Worm (Caenorhabditis elegans): ENCODE measurements around the gene his-48.

Gene his-48

DNA sequence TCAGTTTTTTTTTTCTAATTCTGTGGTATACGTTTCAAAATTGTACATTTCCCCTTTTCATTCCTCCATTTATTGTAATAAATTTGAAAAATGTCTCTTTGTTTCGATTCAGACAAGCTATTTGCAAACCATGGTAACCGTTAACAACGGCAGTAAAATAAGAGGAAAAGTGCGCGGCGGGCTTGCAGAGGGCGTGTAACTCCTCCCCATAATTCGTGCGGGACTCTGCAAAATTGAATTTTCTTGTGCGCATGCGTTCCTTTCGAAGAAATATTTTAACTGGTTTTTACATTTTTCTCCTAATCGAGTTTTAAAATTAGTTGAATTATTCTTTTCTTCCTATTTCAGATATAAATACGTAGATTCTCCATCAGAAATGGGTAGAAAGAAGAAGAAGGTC is 13.9 kb upstream of the his-48 start, which contains the start of gene znf-207:
znf-207 (plus strand) TSS at position 349 of the 400 bp plus-strand sequence.
- no peak for TF ChIP-seq nhr-11 (tag; optimal IDR thresholded peaks at IDR 0.05)
- TF ChIP-seq F13H6.1 (tag; optimal IDR thresholded peaks at IDR 0.05) = peak; percentile 45
- no peak for TF ChIP-seq elt-4 (tag; optimal IDR thresholded peaks at IDR 0.05)
- peak; percentile 23 for TF ChIP-seq ttx-3 (tag; optimal IDR thresholded peaks at IDR 0.05)
- no peak for TF ChIP-seq dve-1 (tag; optimal IDR thresholded peaks at IDR 0.05)
- TF ChIP-seq K09A11.1 (tag; optimal IDR thresholded peaks at IDR 0.05; ENCODE audit: insufficient read depth) = peak; percentile 54
- TF ChIP-seq unc-3 (GFP tag; conservative IDR thresholded peaks at IDR 0.05) = no peak
- TF ChIP-seq unc-3 (tag; optimal IDR thresholded peaks at IDR 0.05) = peak; percentile 65
- TF ChIP-seq pax-1 (tag; optimal IDR thresholded peaks at IDR 0.05) = no peak
- no peak for TF ChIP-seq ama-1 (optimal IDR thresholded peaks at IDR 0.05)
- TF ChIP-seq ahr-1 (tag; optimal IDR thresholded peaks at IDR 0.05) = peak; percentile 8
- TF ChIP-seq gmeb-2 (tag; optimal IDR thresholded peaks at IDR 0.05) = peak; percentile 19
- TF ChIP-seq C38D4.7 (GFP tag; optimal IDR thresholded peaks at IDR 0.05) = peak; percentile 28
- TF ChIP-seq odd-2 (tag; optimal IDR thresholded peaks at IDR 0.05) = peak; percentile 13
- TF ChIP-seq ceh-48 (tag; optimal IDR thresholded peaks at IDR 0.05) = no peak
- TF ChIP-seq ceh-30 (tag; optimal IDR thresholded peaks at IDR 0.05) = no peak
- TF ChIP-seq dmd-4 (tag; optimal IDR thresholded peaks at IDR 0.05; ENCODE audit: borderline replicate concordance) = peak; percentile 45
- TF ChIP-seq hlh-6 (tag; optimal IDR thresholded peaks at IDR 0.05) = no peak
- TF ChIP-seq lim-6 (tag; optimal IDR thresholded peaks at IDR 0.05) = peak; percentile 55
- TF ChIP-seq lin-11 (tag; optimal IDR thresholded peaks at IDR 0.05) = peak; percentile 18
- TF ChIP-seq nfya-1 (tag; optimal IDR thresholded peaks at IDR 0.05) = peak; percentile 67
- TF ChIP-seq fkh-6 (tag; optimal IDR thresholded peaks at IDR 0.05) = peak; percentile 63
- TF ChIP-seq C08G9.2 (tag; optimal IDR thresholded peaks at IDR 0.05) = no peak
- peak; percentile 32 for TF ChIP-seq eyg-1 (tag; optimal IDR thresholded peaks at IDR 0.05)
- peak; percentile 99 for TF ChIP-seq unc-42 (tag; optimal IDR thresholded peaks at IDR 0.05)
- TF ChIP-seq T23F11.4 (GFP tag; optimal IDR thresholded peaks at IDR 0.05) = no peak
- TF ChIP-seq hlh-8 (tag; optimal IDR thresholded peaks at IDR 0.05) = no peak
- no peak for TF ChIP-seq K02D7.2 (tag; optimal IDR thresholded peaks at IDR 0.05)
- peak; percentile 27 for TF ChIP-seq ceh-18 (tag; optimal IDR thresholded peaks at IDR 0.05)
- TF ChIP-seq tbx-2 (tag; optimal IDR thresholded peaks at IDR 0.05) = peak; percentile 78
- TF ChIP-seq hlh-15 (tag; optimal IDR thresholded peaks at IDR 0.05) = peak; percentile 12
- TF ChIP-seq mec-3 (tag; optimal IDR thresholded peaks at IDR 0.05; ENCODE audit: borderline replicate concordance) = no peak
- peak; percentile 29 for TF ChIP-seq sox-4 (tag; optimal IDR thresholded peaks at IDR 0.05)
- no peak for TF ChIP-seq unc-86 (tag; optimal IDR thresholded peaks at IDR 0.05)
- no peak for TF ChIP-seq npax-4 (tag; optimal IDR thresholded peaks at IDR 0.05)
- peak; percentile 90 for TF ChIP-seq ceh-14 (tag; optimal IDR thresholded peaks at IDR 0.05)
- TF ChIP-seq unc-55 (GFP tag; optimal IDR thresholded peaks at IDR 0.05) = no peak
- TF ChIP-seq syd-9 (tag; optimal IDR thresholded peaks at IDR 0.05) = peak; percentile 31
- TF ChIP-seq hlh-13 (GFP tag; optimal IDR thresholded peaks at IDR 0.05) = no peak
- TF ChIP-seq Y22D7AL.16 (tag; optimal IDR thresholded peaks at IDR 0.05) = no peak
- peak; percentile 3 for TF ChIP-seq pat-9 (tag; optimal IDR thresholded peaks at IDR 0.05)
- TF ChIP-seq tbx-7 (tag; optimal IDR thresholded peaks at IDR 0.05) = peak; percentile 4
- TF ChIP-seq elt-2 (tag; optimal IDR thresholded peaks at IDR 0.05) = peak; percentile 78
- TF ChIP-seq ceh-19 (GFP tag; optimal IDR thresholded peaks at IDR 0.05) = peak; percentile 52
- no peak for TF ChIP-seq pros-1 (tag; optimal IDR thresholded peaks at IDR 0.05)
- no peak for TF ChIP-seq ceh-45 (GFP tag; IDR thresholded peaks at IDR 0.05)
- TF ChIP-seq sdc-2 (tag; optimal IDR thresholded peaks at IDR 0.05) = no peak
- TF ChIP-seq ceh-31 (tag; optimal IDR thresholded peaks at IDR 0.05) = peak; percentile 82
- no peak for TF ChIP-seq pag-3 (tag; optimal IDR thresholded peaks at IDR 0.05; ENCODE audit: borderline replicate concordance)
- peak; percentile 60 for TF ChIP-seq ref-2 (tag; optimal IDR thresholded peaks at IDR 0.05)
- TF ChIP-seq ztf-16 (tag; optimal IDR thresholded peaks at IDR 0.05) = no peak
- no peak for TF ChIP-seq rnt-1 (tag; optimal IDR thresholded peaks at IDR 0.05)
- no peak for TF ChIP-seq pha-4 (tag; optimal IDR thresholded peaks at IDR 0.05)
- no peak for TF ChIP-seq ceh-9 (tag; optimal IDR thresholded peaks at IDR 0.05)
